Worm (Caenorhabditis elegans): ENCODE measurements around the gene C09E8.6.

DNA sequence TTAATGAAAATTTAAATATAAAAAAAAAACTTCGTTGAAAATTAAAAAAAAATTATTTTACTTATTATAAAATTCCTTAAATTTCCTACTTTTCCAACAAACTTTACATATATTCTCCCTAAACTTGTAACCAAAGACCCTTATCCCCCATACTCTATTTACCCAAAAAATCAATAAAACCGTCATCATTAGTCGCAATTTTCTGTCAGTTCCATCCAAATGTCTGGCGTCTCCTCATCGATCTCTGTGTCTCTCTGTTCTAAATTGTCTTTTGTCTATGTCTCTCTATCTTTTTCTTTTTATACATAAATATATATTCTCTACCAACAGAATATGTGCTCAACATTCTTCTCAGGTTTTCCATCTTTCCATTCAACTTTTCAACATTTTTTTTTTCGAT is 926 bp upstream of the C09E8.6 start:
- TF ChIP-seq W03F9.2 (tag; optimal IDR thresholded peaks at IDR 0.05) (no peak), dao-5 (tag; optimal IDR thresholded peaks at IDR 0.05) (no peak)

Data from whole organism, L4/young adult.